Worm (Caenorhabditis elegans) whole organism, early embryonic: Measurements from ENCODE around the gene C34C12.7.

Experiments used
- ama-1 ChIP-seq: fragments of 150-350 bp; optimal IDR thresholded peaks from 2 replicates; lab custom pipeline; 2014
- ceh-36 ChIP-seq: sonication (generic microtip); optimal IDR thresholded peaks from 2 replicates; lab custom pipeline; 2016; ENCODE audit warnings: missing genetic modification characterization, inconsistent platforms, missing compliant biosample characterization
- ets-7 ChIP-seq: sonication (generic microtip); optimal IDR thresholded peaks from 2 replicates; lab custom pipeline; 2016; ENCODE audit warnings: missing genotype, missing genetic modification characterization, missing compliant biosample characterization
- flt-1 ChIP-seq: fragments of 200-800 bp; sonication (Bioruptor generic); IDR thresholded peaks from 2 replicates; pipeline ENCODE4 v1.3.6; 2022; ENCODE audit warnings: missing genetic modification characterization, missing compliant biosample characterization
- tra-4 ChIP-seq: sonication (generic microtip); optimal IDR thresholded peaks from 2 replicates; lab custom pipeline; 2017; ENCODE audit warnings: missing genetic modification characterization, missing compliant biosample characterization

DNA sequence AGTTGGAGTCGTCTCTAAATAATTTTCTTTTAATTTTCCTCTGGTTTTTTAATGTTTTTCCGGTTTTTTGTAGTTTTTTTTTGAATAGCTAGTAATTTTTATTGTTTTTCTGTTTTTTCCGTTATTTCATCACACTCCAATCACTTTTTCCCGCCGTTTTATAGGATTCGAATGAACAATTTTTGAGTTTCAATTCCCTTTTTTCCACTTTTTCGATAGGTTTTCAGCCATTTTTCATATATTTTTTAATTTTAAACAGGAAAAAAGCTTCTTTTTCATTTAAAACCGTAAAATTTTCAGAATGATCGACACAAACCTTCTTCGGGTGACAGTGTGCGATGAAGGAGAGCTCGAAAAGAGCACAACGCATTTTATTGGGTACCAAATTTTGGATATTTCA lies 26.7 kb downstream of the C34C12.7 start, which contains the start of gene pph-6:
- no peak for TF ChIP-seq tra-4 (tag; lab: Kevin White, UChicago)
- no peak for TF ChIP-seq ets-7 (tag; lab: Kevin White, UChicago)
- no peak for TF ChIP-seq ama-1 (lab: Kevin White, UChicago)
- TF ChIP-seq flt-1 (GFP tag; lab: Robert Waterston, UW): no peak
- TF ChIP-seq ceh-36 (tag; lab: Kevin White, UChicago): no peak
